Fruit fly (Drosophila melanogaster) whole organism, prepupa: ENCODE results near the gene CG32270.

Source experiments
- CG11762 ChIP-seq: fragments of 200-800 bp; sonication (Bioruptor generic); optimal IDR thresholded peaks from 3 replicates; lab custom pipeline; 2016; ENCODE audit warnings: missing biosample characterization, missing genetic modification characterization; ENCODE audit not compliant: insufficient read depth
- CG11902 ChIP-seq: fragments of 200-800 bp; sonication (Bioruptor generic); optimal IDR thresholded peaks from 3 replicates; lab custom pipeline; 2016; ENCODE audit warnings: missing biosample characterization, missing genetic modification characterization
- CG16779 ChIP-seq: fragments of 200-800 bp; sonication (Bioruptor generic); optimal IDR thresholded peaks from 3 replicates; lab custom pipeline; 2017; ENCODE audit warnings: missing biosample characterization, mild to moderate bottlenecking, missing genetic modification characterization
- CG3032 ChIP-seq: fragments of 200-800 bp; optimal IDR thresholded peaks from 2 replicates; lab custom pipeline; 2019; ENCODE audit warnings: missing biosample characterization, mild to moderate bottlenecking, missing genetic modification characterization, moderate library complexity
- CG31627 ChIP-seq: fragments of 200-800 bp; sonication (Bioruptor generic); optimal IDR thresholded peaks from 3 replicates; lab custom pipeline; 2016; ENCODE audit warnings: missing biosample characterization, missing genetic modification characterization
- CG32006 ChIP-seq: fragments of 200-800 bp; sonication (Bioruptor generic); optimal IDR thresholded peaks from 3 replicates; lab custom pipeline; 2017; ENCODE audit warnings: missing biosample characterization, mild to moderate bottlenecking, missing genetic modification characterization
- CG34406 ChIP-seq: fragments of 200-800 bp; sonication (Bioruptor generic); optimal IDR thresholded peaks from 3 replicates; lab custom pipeline; 2016; ENCODE audit warnings: missing biosample characterization, missing genetic modification characterization
- CG3919 ChIP-seq: fragments of 200-800 bp; sonication (Bioruptor generic); optimal IDR thresholded peaks from 3 replicates; lab custom pipeline; 2016; ENCODE audit warnings: missing biosample characterization, missing genetic modification characterization
- CG6163 ChIP-seq: fragments of 200-800 bp; sonication (Bioruptor generic); IDR thresholded peaks from 3 replicates; pipeline ENCODE4 v1.3.6; 2022; ENCODE audit warnings: missing biosample characterization, missing genetic modification characterization
- CG6276 ChIP-seq: fragments of 200-800 bp; sonication (Bioruptor generic); optimal IDR thresholded peaks from 2 replicates; lab custom pipeline; 2017; ENCODE audit warnings: missing biosample characterization, mild to moderate bottlenecking, missing genetic modification characterization
- CG6808 ChIP-seq: fragments of 200-800 bp; sonication (Bioruptor generic); optimal IDR thresholded peaks from 3 replicates; lab custom pipeline; 2017; ENCODE audit warnings: missing biosample characterization, missing genetic modification characterization, mild to moderate bottlenecking, moderate library complexity, missing genetic modification reagents
- CG6854 ChIP-seq: fragments of 200-800 bp; sonication (Bioruptor generic); optimal IDR thresholded peaks from 2 replicates; lab custom pipeline; 2017; ENCODE audit warnings: missing biosample characterization, mild to moderate bottlenecking, missing genetic modification characterization
- CG8119 ChIP-seq: fragments of 200-800 bp; sonication (Bioruptor generic); IDR thresholded peaks from 3 replicates; pipeline ENCODE4 v1.3.6; 2022; ENCODE audit warnings: missing biosample characterization, missing genetic modification characterization
- Eip75B ChIP-seq: fragments of 200-800 bp; sonication (Bioruptor generic); optimal IDR thresholded peaks from 3 replicates; lab custom pipeline; 2016; ENCODE audit warnings: missing biosample characterization, missing genetic modification characterization
- Eip78C ChIP-seq: fragments of 200-800 bp; sonication (Bioruptor generic); peaks from one replicate; lab custom pipeline; 2016; ENCODE audit warnings: missing biosample characterization, missing genetic modification characterization
- Ets21C ChIP-seq: fragments of 200-800 bp; sonication (Bioruptor generic); optimal IDR thresholded peaks from 3 replicates; lab custom pipeline; 2016; ENCODE audit warnings: missing biosample characterization, missing genetic modification characterization
- Gug ChIP-seq: fragments of 200-800 bp; sonication (Bioruptor generic); IDR thresholded peaks from 2 replicates; pipeline ENCODE4 v1.3.6; 2022; ENCODE audit warnings: missing biosample characterization, missing genetic modification characterization
- Hr4 ChIP-seq: fragments of 200-800 bp; sonication (Bioruptor generic); optimal IDR thresholded peaks from 3 replicates; lab custom pipeline; 2016; ENCODE audit warnings: missing biosample characterization, missing genetic modification characterization
- OdsH ChIP-seq: fragments of 200-800 bp; sonication (Bioruptor generic); optimal IDR thresholded peaks from 3 replicates; lab custom pipeline; 2016; ENCODE audit warnings: missing biosample characterization, missing genetic modification characterization
- Sox102F ChIP-seq: fragments of 200-800 bp; sonication (Bioruptor generic); optimal IDR thresholded peaks from 2 replicates; lab custom pipeline; 2016; ENCODE audit warnings: missing biosample characterization, mild to moderate bottlenecking, missing genetic modification characterization
- Sox14 ChIP-seq: fragments of 200-800 bp; sonication (Bioruptor generic); optimal IDR thresholded peaks from 3 replicates; lab custom pipeline; 2016; ENCODE audit warnings: missing biosample characterization, missing genetic modification characterization
- Sox15 ChIP-seq: fragments of 200-800 bp; sonication (Bioruptor generic); optimal IDR thresholded peaks from 3 replicates; lab custom pipeline; 2016; ENCODE audit warnings: missing biosample characterization, missing genetic modification characterization
- acj6 ChIP-seq: fragments of 200-800 bp; sonication (Bioruptor generic); optimal IDR thresholded peaks from 3 replicates; lab custom pipeline; 2016; ENCODE audit warnings: missing biosample characterization, missing genetic modification characterization
- cyc ChIP-seq: fragments of 200-800 bp; sonication (Bioruptor generic); optimal IDR thresholded peaks from 3 replicates; lab custom pipeline; 2016; ENCODE audit warnings: missing biosample characterization, missing genetic modification characterization
- esn ChIP-seq: fragments of 200-800 bp; sonication (Bioruptor generic); optimal IDR thresholded peaks from 2 replicates; lab custom pipeline; 2016; ENCODE audit warnings: missing biosample characterization, mild to moderate bottlenecking, missing genetic modification characterization, moderate library complexity
- fd85E ChIP-seq: fragments of 200-800 bp; sonication (Bioruptor generic); optimal IDR thresholded peaks from 3 replicates; lab custom pipeline; 2016; ENCODE audit warnings: missing biosample characterization, missing genetic modification characterization
- fkh ChIP-seq: fragments of 200-800 bp; sonication (Bioruptor generic); optimal IDR thresholded peaks from 3 replicates; lab custom pipeline; 2017; ENCODE audit warnings: missing biosample characterization, mild to moderate bottlenecking, missing genetic modification characterization, moderate library complexity
- lz ChIP-seq: fragments of 200-800 bp; sonication (Bioruptor generic); optimal IDR thresholded peaks from 3 replicates; lab custom pipeline; 2016; ENCODE audit warnings: missing biosample characterization, missing genetic modification characterization
- pdm3 ChIP-seq: fragments of 200-800 bp; sonication (Bioruptor generic); optimal IDR thresholded peaks from 3 replicates; lab custom pipeline; 2016; ENCODE audit warnings: missing biosample characterization, missing genetic modification characterization
- salr ChIP-seq, 2 experiments: fragments of 200-800 bp; sonication (Bioruptor generic); optimal IDR thresholded peaks; 3 replicates each; lab custom pipeline; 2016 to 2018; ENCODE audit warnings: missing biosample characterization in 2 of 2, missing genetic modification characterization in 2 of 2, mild to moderate bottlenecking in 1 of 2
- spab ChIP-seq: fragments of 200-800 bp; sonication (Bioruptor generic); optimal IDR thresholded peaks from 2 replicates; lab custom pipeline; 2017; ENCODE audit warnings: missing biosample characterization, mild to moderate bottlenecking, missing genetic modification characterization, missing genetic modification reagents
- ss ChIP-seq, 2 experiments: fragments of 200-800 bp; sonication (Bioruptor generic); optimal IDR thresholded peaks; 2 replicates in 1 of 2; 3 replicates in 1 of 2; lab custom pipeline; 2017 to 2018; ENCODE audit warnings: mild to moderate bottlenecking in 2 of 2, missing biosample characterization in 2 of 2, missing genetic modification characterization in 2 of 2, moderate library complexity in 1 of 2
- svp ChIP-seq: fragments of 200-800 bp; sonication (Bioruptor generic); peaks from one replicate; lab custom pipeline; 2016; ENCODE audit warnings: missing biosample characterization, missing genetic modification characterization
- vri ChIP-seq: fragments of 200-800 bp; sonication (Bioruptor generic); optimal IDR thresholded peaks from 3 replicates; lab custom pipeline; 2016; ENCODE audit warnings: missing biosample characterization, mild to moderate bottlenecking, missing genetic modification characterization

CG32270 gene

DNA sequence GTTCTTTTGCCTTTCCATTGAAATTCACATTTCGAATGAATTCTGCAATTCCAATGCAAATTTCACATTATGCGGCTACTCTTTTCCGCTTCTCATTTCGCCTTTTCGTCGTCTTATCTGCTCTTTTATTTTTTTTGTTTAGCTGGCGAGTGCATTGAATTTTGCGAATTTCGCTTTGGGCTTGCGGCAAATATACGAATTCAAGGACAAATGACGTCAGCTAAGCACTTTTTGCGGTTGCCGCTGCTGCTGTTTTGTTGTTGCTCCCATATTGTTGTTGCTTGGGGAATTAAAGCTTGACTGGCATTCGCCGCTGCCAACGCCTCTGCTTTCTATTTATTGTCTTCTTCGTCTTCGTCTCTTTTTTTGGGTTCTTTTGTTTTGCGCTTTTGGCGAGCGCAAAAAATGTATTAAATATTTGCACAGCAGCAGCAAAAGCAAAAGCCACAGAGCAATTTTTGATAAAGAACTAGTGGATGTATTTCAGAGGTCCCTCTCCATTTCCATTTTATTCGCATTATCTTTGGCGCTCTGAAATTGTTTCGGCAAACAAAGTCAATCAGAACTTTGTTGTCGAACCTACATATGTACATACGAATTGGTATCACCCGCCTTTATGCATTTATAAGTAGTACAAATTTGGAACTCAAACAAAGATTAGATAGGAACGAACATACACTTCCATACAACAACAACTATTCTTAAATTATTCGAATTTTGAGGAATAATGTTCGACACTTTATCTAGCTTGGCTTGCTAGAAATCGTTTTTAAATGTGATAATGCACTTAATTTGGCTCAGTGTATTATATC lies 31.2 kb upstream of the CG32270 start (continued):
- TF ChIP-seq Sox102F (peak; percentile 78), Hr4 (GFP tag; lab: Kevin White, UChicago) (peak; percentile 60), CG3919 (GFP tag; lab: Kevin White, UChicago) (no peak), fd85E (GFP tag; lab: Kevin White, UChicago) (no peak), esn (peak; percentile 51), CG32006 (GFP tag; lab: Kevin White, UChicago) (peak; percentile 5), CG11902 (GFP tag; lab: Kevin White, UChicago) (no peak), CG31627 (GFP tag; lab: Kevin White, UChicago) (peak; percentile 73), CG16779 (tag; lab: Kevin White, UChicago) (peak; percentile 22), Gug (GFP tag; lab: Robert Waterston, UW) (no peak), pdm3 (GFP tag; lab: Kevin White, UChicago) (peak; percentile 75), Ets21C (GFP tag; lab: Kevin White, UChicago) (peak; percentile 32), Sox14 (GFP tag; lab: Kevin White, UChicago) (peak; percentile 74), Sox15 (GFP tag; lab: Kevin White, UChicago) (peak; percentile 56), OdsH (peak; percentile 69), CG11762 (GFP tag; lab: Kevin White, UChicago) (no peak), vri (peak; percentile 59), acj6 (peak; percentile 81)

DNA sequence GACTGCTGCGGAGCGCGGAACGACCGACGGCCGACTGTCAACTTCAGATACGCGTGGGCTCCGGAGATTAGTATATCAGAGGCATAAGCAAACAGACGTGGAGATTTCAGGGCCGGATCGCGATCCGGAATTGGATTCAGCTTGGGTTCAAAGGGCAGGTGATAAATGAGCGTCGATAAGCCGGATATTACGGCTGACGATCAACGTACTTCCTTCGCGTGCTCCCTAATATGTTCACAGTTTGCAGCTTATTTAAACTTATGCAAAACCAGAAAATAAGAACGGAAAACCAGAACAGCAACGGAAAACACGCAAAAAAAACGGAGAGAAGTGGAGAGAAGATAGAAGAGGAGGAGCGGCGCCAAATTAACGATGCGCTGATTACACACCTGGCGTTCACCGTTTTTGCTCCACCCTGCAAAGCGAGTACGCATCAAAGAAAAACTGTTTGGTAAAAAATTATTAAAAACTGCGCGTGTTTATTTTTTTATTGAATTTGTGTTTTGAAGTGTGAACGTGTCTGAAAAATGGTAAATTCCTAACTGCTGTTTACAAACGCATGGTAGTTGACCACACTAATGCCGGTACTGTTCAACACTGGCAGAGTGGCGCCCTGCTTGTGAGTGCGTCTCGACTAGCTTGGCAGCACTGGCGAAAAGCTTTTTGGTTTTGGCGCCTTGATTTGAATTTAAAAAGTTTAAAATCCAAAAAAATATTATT lies 30.4 kb upstream of the CG32270 start, which contains the start of gene CG17746:
Gene CG17746 (minus strand): TSS at position 546 of the 720 bp plus-strand sequence.
- peak; percentile 35 for TF ChIP-seq CG31627 (GFP tag; lab: Kevin White, UChicago)
- no peak for TF ChIP-seq pdm3 (GFP tag; lab: Kevin White, UChicago)
- peak; percentile 10 for TF ChIP-seq cyc (GFP tag; lab: Kevin White, UChicago)
- TF ChIP-seq CG3032 (tag; lab: Kevin White, UChicago) = no peak
- TF ChIP-seq Gug (GFP tag; lab: Robert Waterston, UW) = 0 out of 2 replicates have a peak, but pooled peaks have one; percentile 12
- no peak for TF ChIP-seq spab (GFP tag; lab: Kevin White, UChicago)
- no peak for TF ChIP-seq salr (GFP tag; optimal IDR thresholded peaks at IDR 0.05; lab: Kevin White, UChicago)
- TF ChIP-seq Sox14 (GFP tag; lab: Kevin White, UChicago) = peak; percentile 45
- peak; percentile 13 for TF ChIP-seq CG6854 (GFP tag; lab: Kevin White, UChicago)
- TF ChIP-seq esn = peak; percentile 0
- TF ChIP-seq Eip75B (GFP tag; lab: Kevin White, UChicago) = no peak
- TF ChIP-seq CG6808 (GFP tag; lab: Kevin White, UChicago) = peak; percentile 100
- peak in 1 of 2 experiments; percentile 48 for TF ChIP-seq ss (GFP tag; optimal IDR thresholded peaks at IDR 0.05; lab: Kevin White, UChicago)
- TF ChIP-seq svp (GFP tag; lab: Kevin White, UChicago) = peak; percentile 93
- peak; percentile 43 for TF ChIP-seq fkh
- peak; percentile 76 for TF ChIP-seq Eip78C (GFP tag; lab: Kevin White, UChicago)
- peak; percentile 38 for TF ChIP-seq lz
- TF ChIP-seq, all 60 proteins: peak for 12

DNA sequence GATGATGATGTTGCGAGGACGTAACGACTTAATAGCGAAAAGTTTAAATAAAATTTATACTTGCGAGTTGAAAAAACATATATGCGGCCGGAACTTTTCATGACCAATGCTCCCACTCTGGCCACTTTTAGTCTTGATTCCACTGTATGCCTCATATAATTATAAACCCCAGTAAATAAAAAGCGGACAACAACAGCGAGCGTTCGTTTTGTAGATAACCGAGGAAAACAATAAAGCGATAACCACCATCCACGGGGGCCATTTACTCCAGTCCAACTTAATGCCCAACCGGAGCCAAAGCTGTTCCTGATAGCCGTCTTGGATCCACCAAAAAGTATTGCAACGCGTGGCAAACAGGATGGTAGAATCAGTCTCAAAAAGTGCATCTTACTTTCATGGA lies 27.5 kb upstream of the CG32270 start:
- TF ChIP-seq CG34406 (GFP tag; lab: Kevin White, UChicago) = no peak
- peak; percentile 23 for TF ChIP-seq vri
- TF ChIP-seq CG6276 (GFP tag; lab: Kevin White, UChicago) = no peak
- TF ChIP-seq Ets21C (GFP tag; lab: Kevin White, UChicago) = no peak
- no peak for TF ChIP-seq Sox15 (GFP tag; lab: Kevin White, UChicago)
- TF ChIP-seq cyc (GFP tag; lab: Kevin White, UChicago) = no peak
- no peak for TF ChIP-seq CG8119 (GFP tag; lab: Robert Waterston, UW)
- TF ChIP-seq fkh = no peak
- TF ChIP-seq CG6163 (GFP tag; lab: Robert Waterston, UW) = peak; percentile 50; the same call in 1 of the 3 replicates
